Worm (Caenorhabditis elegans) whole organism, late embryonic: ENCODE results near the gene rab-39.

Experiments used
- C38D4.7 ChIP-seq: fragments of 200-800 bp; sonication (Bioruptor generic); optimal IDR thresholded peaks from 2 replicates; lab custom pipeline; 2018; ENCODE audit warnings: mild to moderate bottlenecking, missing genetic modification characterization, moderate library complexity, missing compliant biosample characterization
- F13H6.1 ChIP-seq: sonication (generic microtip); optimal IDR thresholded peaks from 2 replicates; lab custom pipeline; 2016; ENCODE audit warnings: missing genetic modification characterization, missing compliant biosample characterization
- K09A11.1 ChIP-seq: sonication (generic microtip); optimal IDR thresholded peaks from 2 replicates; lab custom pipeline; 2017; ENCODE audit warnings: antibody characterized with exemption, mild to moderate bottlenecking, missing genetic modification characterization, missing compliant biosample characterization; ENCODE audit not compliant: insufficient read depth
- T23F11.4 ChIP-seq: fragments of 200-800 bp; sonication (Bioruptor generic); optimal IDR thresholded peaks from 2 replicates; lab custom pipeline; 2018; ENCODE audit warnings: mild to moderate bottlenecking, missing genetic modification characterization, missing compliant biosample characterization
- ceh-19 ChIP-seq: fragments of 200-800 bp; sonication (Bioruptor generic); optimal IDR thresholded peaks from 2 replicates; lab custom pipeline; 2018; ENCODE audit warnings: mild to moderate bottlenecking, missing genetic modification characterization, missing compliant biosample characterization
- ceh-22 ChIP-seq: sonication (generic microtip); optimal IDR thresholded peaks from 2 replicates; lab custom pipeline; 2017; ENCODE audit warnings: missing biosample characterization, missing genetic modification characterization
- ceh-24 ChIP-seq: sonication (generic microtip); optimal IDR thresholded peaks from 2 replicates; lab custom pipeline; 2016; ENCODE audit warnings: mild to moderate bottlenecking, missing genetic modification characterization, missing compliant biosample characterization
- ceh-31 ChIP-seq: sonication (generic microtip); optimal IDR thresholded peaks from 2 replicates; lab custom pipeline; 2016; ENCODE audit warnings: missing genetic modification characterization, missing compliant biosample characterization
- ceh-34 ChIP-seq: sonication (generic microtip); optimal IDR thresholded peaks from 2 replicates; lab custom pipeline; 2016; ENCODE audit warnings: mild to moderate bottlenecking, missing genetic modification characterization, missing compliant biosample characterization
- ceh-48 ChIP-seq: sonication (generic microtip); optimal IDR thresholded peaks from 2 replicates; lab custom pipeline; 2016; ENCODE audit warnings: missing genetic modification characterization, inconsistent platforms, missing compliant biosample characterization
- ceh-9 ChIP-seq: sonication (generic microtip); optimal IDR thresholded peaks from 2 replicates; lab custom pipeline; 2016; ENCODE audit warnings: mild to moderate bottlenecking, missing genetic modification characterization, inconsistent platforms, missing compliant biosample characterization
- che-1 ChIP-seq: sonication (generic microtip); optimal IDR thresholded peaks from 2 replicates; lab custom pipeline; 2016; ENCODE audit warnings: mild to moderate bottlenecking, missing genetic modification characterization, missing compliant biosample characterization
- dmd-4 ChIP-seq: sonication (generic microtip); optimal IDR thresholded peaks from 2 replicates; lab custom pipeline; 2016; ENCODE audit warnings: borderline replicate concordance, missing genetic modification characterization, missing compliant biosample characterization
- dve-1 ChIP-seq: sonication (generic microtip); optimal IDR thresholded peaks from 2 replicates; lab custom pipeline; 2017; ENCODE audit warnings: antibody characterized with exemption, mild to moderate bottlenecking, missing genetic modification characterization, missing compliant biosample characterization
- elt-2 ChIP-seq: sonication (generic microtip); optimal IDR thresholded peaks from 2 replicates; lab custom pipeline; 2016; ENCODE audit warnings: missing genetic modification reagents, missing genetic modification characterization, missing compliant biosample characterization
- elt-4 ChIP-seq: sonication (generic microtip); optimal IDR thresholded peaks from 2 replicates; lab custom pipeline; 2016; ENCODE audit warnings: missing genetic modification characterization, missing compliant biosample characterization
- eyg-1 ChIP-seq: sonication (generic microtip); optimal IDR thresholded peaks from 2 replicates; lab custom pipeline; 2016; ENCODE audit warnings: missing genotype, missing genetic modification characterization, missing compliant biosample characterization
- fkh-10 ChIP-seq: fragments of 150-350 bp; optimal IDR thresholded peaks from 2 replicates; lab custom pipeline; 2014; ENCODE audit warnings: missing biosample characterization, missing genetic modification reagents, missing genetic modification characterization
- hlh-30 ChIP-seq: sonication (generic microtip); optimal IDR thresholded peaks from 2 replicates; lab custom pipeline; 2017; ENCODE audit warnings: antibody characterized with exemption, missing genetic modification characterization, missing compliant biosample characterization; ENCODE audit not compliant: insufficient read depth
- hlh-8 ChIP-seq: sonication (generic microtip); optimal IDR thresholded peaks from 2 replicates; lab custom pipeline; 2016; ENCODE audit warnings: missing genotype, missing genetic modification characterization, missing compliant biosample characterization
- mec-3 ChIP-seq: sonication (generic microtip); optimal IDR thresholded peaks from 2 replicates; lab custom pipeline; 2016; ENCODE audit warnings: borderline replicate concordance, missing genetic modification characterization, missing compliant biosample characterization
- npax-4 ChIP-seq: sonication (generic microtip); optimal IDR thresholded peaks from 2 replicates; lab custom pipeline; 2016; ENCODE audit warnings: missing genetic modification characterization, missing compliant biosample characterization
- odd-2 ChIP-seq: sonication (generic microtip); optimal IDR thresholded peaks from 2 replicates; lab custom pipeline; 2017; ENCODE audit warnings: antibody characterized with exemption, mild to moderate bottlenecking, missing genetic modification characterization, missing compliant biosample characterization
- pha-4 ChIP-seq: fragments of 150-350 bp; optimal IDR thresholded peaks from 2 replicates; lab custom pipeline; 2018; ENCODE audit warnings: missing biosample characterization, missing genetic modification reagents, missing genetic modification characterization
- pqm-1 ChIP-seq: sonication (generic microtip); optimal IDR thresholded peaks from 2 replicates; lab custom pipeline; 2016; ENCODE audit warnings: missing genetic modification characterization, missing compliant biosample characterization
- sox-2 ChIP-seq: fragments of 200-800 bp; sonication (Bioruptor generic); IDR thresholded peaks from 2 replicates; pipeline ENCODE4 v1.3.6; 2022; ENCODE audit warnings: missing genetic modification reagents, missing genetic modification characterization, missing compliant biosample characterization
- sox-4 ChIP-seq: sonication (generic microtip); optimal IDR thresholded peaks from 2 replicates; lab custom pipeline; 2017; ENCODE audit warnings: mild to moderate bottlenecking, missing genetic modification characterization, inconsistent platforms, missing compliant biosample characterization
- syd-9 ChIP-seq: sonication (generic microtip); optimal IDR thresholded peaks from 2 replicates; lab custom pipeline; 2016; ENCODE audit warnings: mild to moderate bottlenecking, missing genetic modification characterization, moderate library complexity, missing compliant biosample characterization
- tbx-7 ChIP-seq: sonication (generic microtip); optimal IDR thresholded peaks from 2 replicates; lab custom pipeline; 2016; ENCODE audit warnings: missing genotype, missing genetic modification characterization, missing compliant biosample characterization
- ttx-3 ChIP-seq: sonication (generic microtip); optimal IDR thresholded peaks from 2 replicates; lab custom pipeline; 2016; ENCODE audit warnings: missing genetic modification reagents, missing genetic modification characterization, missing compliant biosample characterization
- unc-42 ChIP-seq: sonication (generic microtip); optimal IDR thresholded peaks from 2 replicates; lab custom pipeline; 2016; ENCODE audit warnings: missing genotype, missing genetic modification characterization, missing compliant biosample characterization
- unc-55 ChIP-seq: sonication (generic microtip); optimal IDR thresholded peaks from 2 replicates; lab custom pipeline; 2017; ENCODE audit warnings: missing biosample characterization, missing genetic modification reagents, missing genetic modification characterization
- unc-86 ChIP-seq: sonication (generic microtip); optimal IDR thresholded peaks from 2 replicates; lab custom pipeline; 2016; ENCODE audit warnings: missing genetic modification characterization, missing compliant biosample characterization
- zip-5 ChIP-seq: sonication (generic microtip); optimal IDR thresholded peaks from 2 replicates; lab custom pipeline; 2016; ENCODE audit warnings: missing genetic modification characterization, missing compliant biosample characterization

Gene rab-39

ce11 chrII:9333714-9334113, 11.0 kb upstream of the rab-39 start, which contains the start of gene scp-1:
Gene scp-1, plus strand, starts transcription at chrII:9334014.
- TF ChIP-seq ceh-22 (tag; lab: Kevin White, UChicago) (no peak), dmd-4 (tag; lab: Kevin White, UChicago) (no peak), ttx-3 (tag; lab: Kevin White, UChicago) (no peak), npax-4 (no peak), pha-4 (tag; lab: Kevin White, UChicago) (no peak), sox-4 (no peak)

ce11 chrII:9333034-9333433, 10.3 kb upstream of the rab-39 start:
- no peak for TF ChIP-seq F13H6.1 (tag; lab: Kevin White, UChicago)
- no peak for TF ChIP-seq zip-5 (tag; lab: Kevin White, UChicago)
- TF ChIP-seq ceh-48 (tag; lab: Kevin White, UChicago): no peak
- TF ChIP-seq elt-2 (tag; lab: Kevin White, UChicago): no peak
- TF ChIP-seq unc-42 (tag; lab: Kevin White, UChicago): no peak
- no peak for TF ChIP-seq ceh-24
- TF ChIP-seq unc-55: no peak
- no peak for TF ChIP-seq C38D4.7 (GFP tag; lab: Kevin White, UChicago)
- no peak for TF ChIP-seq eyg-1 (tag; lab: Kevin White, UChicago)
- TF ChIP-seq che-1 (tag; lab: Kevin White, UChicago): no peak
- no peak for TF ChIP-seq mec-3 (tag; lab: Kevin White, UChicago)
- TF ChIP-seq pha-4 (tag; lab: Kevin White, UChicago): no peak
- TF ChIP-seq K09A11.1: no peak
- TF ChIP-seq ceh-9 (tag; lab: Kevin White, UChicago): no peak
- TF ChIP-seq elt-4 (tag; lab: Kevin White, UChicago): no peak

- TF ChIP-seq dve-1 (no peak), C38D4.7 (GFP tag; lab: Kevin White, UChicago) (no peak), tbx-7 (tag; lab: Kevin White, UChicago) (no peak), pqm-1 (tag; lab: Kevin White, UChicago) (no peak), T23F11.4 (GFP tag; lab: Kevin White, UChicago) (no peak), odd-2 (no peak)
Observed at ce11 chrII:9331343-9331742, 8.6 kb upstream of the rab-39 start, which contains the start of gene eif-3.F. Gene eif-3.F, plus strand, starts transcription at chrII:9331643.

ce11 chrII:9329474-9329873, 6.8 kb upstream of the rab-39 start, which contains the start of gene wbp-2:
Gene wbp-2, plus strand, starts transcription at chrII:9329774.
- TF ChIP-seq elt-4 (tag; lab: Kevin White, UChicago): no peak
- TF ChIP-seq sox-2 (GFP tag; lab: Robert Waterston, UW): no peak
- TF ChIP-seq hlh-8 (tag; lab: Kevin White, UChicago): no peak
- TF ChIP-seq ceh-19 (GFP tag; lab: Kevin White, UChicago): no peak
- no peak for TF ChIP-seq sox-4
- no peak for TF ChIP-seq fkh-10 (GFP tag; lab: Kevin White, UChicago)
- TF ChIP-seq ceh-31 (tag; lab: Kevin White, UChicago): no peak
- no peak for TF ChIP-seq hlh-30
- no peak for TF ChIP-seq unc-86 (tag; lab: Kevin White, UChicago)
- TF ChIP-seq, all 69 proteins: peak for 0

- no peak for TF ChIP-seq syd-9 (tag; lab: Kevin White, UChicago)
- no peak for TF ChIP-seq elt-4 (tag; lab: Kevin White, UChicago)
- TF ChIP-seq unc-42 (tag; lab: Kevin White, UChicago): no peak
- no peak for TF ChIP-seq ceh-34
- TF ChIP-seq, all 69 proteins: peak for 0
Observed at ce11 chrII:9325555-9325954, 2.8 kb upstream of the rab-39 start.
